In genomic region chrV:20681824-20682223, ce11 we compare ENCODE assay signal across 7 worm cellular contexts.
TF ChIP-seq lines count a peak whose summit lies in the region.

No protein-coding gene starts in this region.

TF ChIP-seq in whole organism, L1 larva, 84 proteins besides CTCF, POLR2A, EP300 and RAD21:
- TF ChIP-seq snpc-4 (tag; optimal IDR thresholded peaks at IDR 0.05; lab: Kevin White, UChicago), result peak; percentile 86
- TF ChIP-seq sox-4 (tag; optimal IDR thresholded peaks at IDR 0.05; lab: Kevin White, UChicago), result no peak
- TF ChIP-seq pqm-1 (tag; optimal IDR thresholded peaks at IDR 0.05; lab: Kevin White, UChicago), result no peak
- TF ChIP-seq fkh-10 (GFP tag; optimal IDR thresholded peaks at IDR 0.05; lab: Kevin White, UChicago), result no peak
- no peak for TF ChIP-seq unc-98 (GFP tag; IDR thresholded peaks at IDR 0.05; lab: Robert Waterston, UW)

TF ChIP-seq in whole organism, L2 larva, 48 proteins besides CTCF, POLR2A, EP300 and RAD21:
- TF ChIP-seq Y55F3AM.14 (GFP tag; optimal IDR thresholded peaks at IDR 0.05; lab: Kevin White, UChicago) (no peak), alr-1 (tag; optimal IDR thresholded peaks at IDR 0.05; lab: Kevin White, UChicago) (no peak), snpc-4 (tag; optimal IDR thresholded peaks at IDR 0.05; lab: Kevin White, UChicago) (peak; percentile 75), nhr-11 (tag; optimal IDR thresholded peaks at IDR 0.05; lab: Kevin White, UChicago) (no peak)
TF ChIP-seq in whole organism, L2 larva: peak in this region for 1.

TF ChIP-seq in whole organism, L3 larva, 47 proteins besides CTCF, POLR2A, EP300 and RAD21:
- TF ChIP-seq aly-2 (tag; optimal IDR thresholded peaks at IDR 0.05; lab: Kevin White, UChicago), result no peak
- peak; percentile 2 for TF ChIP-seq snpc-4 (tag; optimal IDR thresholded peaks at IDR 0.05; lab: Kevin White, UChicago)

TF ChIP-seq in whole organism, L4 larva, 104 proteins besides CTCF, POLR2A, EP300 and RAD21:
- TF ChIP-seq Y48G9A.11 (GFP tag; IDR thresholded peaks at IDR 0.05; lab: Robert Waterston, UW), result 0 out of 2 replicates have a peak, but pooled peaks have one; percentile 32
- TF ChIP-seq set-16 (GFP tag; IDR thresholded peaks at IDR 0.05; lab: Robert Waterston, UW), result peak; percentile 63
- no peak for TF ChIP-seq Y5F2A.4 (GFP tag; optimal IDR thresholded peaks at IDR 0.05; lab: Kevin White, UChicago)

TF ChIP-seq in whole organism, early embryonic, 17 proteins besides CTCF, POLR2A, EP300 and RAD21:
- TF ChIP-seq hnd-1 (tag; optimal IDR thresholded peaks at IDR 0.05; lab: Kevin White, UChicago) (no peak), pes-1 (GFP tag; IDR thresholded peaks at IDR 0.05; lab: Robert Waterston, UW) (0 out of 2 replicates have a peak, but pooled peaks have one; percentile 20)

TF ChIP-seq in whole organism, late embryonic, 69 proteins besides CTCF, POLR2A, EP300 and RAD21:
- no peak for TF ChIP-seq pqm-1 (tag; optimal IDR thresholded peaks at IDR 0.05; lab: Kevin White, UChicago)
- TF ChIP-seq ref-2 (tag; optimal IDR thresholded peaks at IDR 0.05; lab: Kevin White, UChicago), result peak; percentile 8

TF ChIP-seq in whole organism, young adult, 124 proteins besides CTCF, POLR2A, EP300 and RAD21:
- peak; percentile 69 for TF ChIP-seq snpc-1.1 (tag; optimal IDR thresholded peaks at IDR 0.05; lab: Kevin White, UChicago; ENCODE audit: insufficient read depth)
- peak; percentile 38 for TF ChIP-seq snpc-4 (GFP tag; optimal IDR thresholded peaks at IDR 0.05; lab: Kevin White, UChicago)
- TF ChIP-seq snpc-4 (tag; optimal IDR thresholded peaks at IDR 0.05; lab: Kevin White, UChicago), result peak in 2 of 4 experiments; percentile 87 to 90
- no peak for TF ChIP-seq attf-5 (GFP tag; optimal IDR thresholded peaks at IDR 0.05; lab: Kevin White, UChicago)
- TF ChIP-seq C17E4.6 (GFP tag; IDR thresholded peaks at IDR 0.05; lab: Robert Waterston, UW), result no peak
- TF ChIP-seq hmg-1.2 (GFP tag; IDR thresholded peaks at IDR 0.05; lab: Robert Waterston, UW), result peak; percentile 23; the same call in 1 of the 2 replicates
- no peak for TF ChIP-seq let-607 (tag; optimal IDR thresholded peaks at IDR 0.05; lab: Kevin White, UChicago)
